Fruit fly (Drosophila melanogaster): ENCODE results near the gene fzr.
A peak's percentile ranks its signal among the peaks of the same experiment; 100 is the strongest.

fzr gene

dm6 chrX:4684444-4684924, 5.1 kb upstream of the fzr start (continued):
- peak; percentile 63 for TF ChIP-seq CG12299 (tag; optimal IDR thresholded peaks at IDR 0.05)
- TF ChIP-seq CG6254 (GFP tag; optimal IDR thresholded peaks at IDR 0.05) = peak; percentile 19
- peak; percentile 91 for TF ChIP-seq CG11247 (GFP tag; IDR thresholded peaks at IDR 0.05)
- peak; percentile 92 for TF ChIP-seq Atf6 (GFP tag; IDR thresholded peaks at IDR 0.05)
- peak; percentile 55 for TF ChIP-seq az2 (GFP tag; optimal IDR thresholded peaks at IDR 0.05)
- peak; percentile 62 for TF ChIP-seq Six4 (GFP tag; optimal IDR thresholded peaks at IDR 0.05)
- peak; percentile 73; the same call in 2 of the 3 replicates for TF ChIP-seq CG3726 (GFP tag; IDR thresholded peaks at IDR 0.05)
- peak; percentile 82 for TF ChIP-seq pb (GFP tag; optimal IDR thresholded peaks at IDR 0.05)
- peak; percentile 92 for TF ChIP-seq zfh2 (GFP tag; optimal IDR thresholded peaks at IDR 0.05)
- peak; percentile 54 for TF ChIP-seq Deaf1 (tag; optimal IDR thresholded peaks at IDR 0.05)
- peak; percentile 3 for TF ChIP-seq nau (GFP tag; optimal IDR thresholded peaks at IDR 0.05)
- TF ChIP-seq CG12769 (tag; optimal IDR thresholded peaks at IDR 0.05) = peak; percentile 95
- TF ChIP-seq MESR4 (GFP tag; optimal IDR thresholded peaks at IDR 0.05) = peak; percentile 84
- TF ChIP-seq kay (GFP tag; optimal IDR thresholded peaks at IDR 0.05) = peak; percentile 98
- peak; percentile 87 for TF ChIP-seq E2f1 (GFP tag; IDR thresholded peaks at IDR 0.05)
- TF ChIP-seq CG17385 (GFP tag; optimal IDR thresholded peaks at IDR 0.05) = peak; percentile 76
- peak; percentile 85 for TF ChIP-seq mirr (GFP tag; optimal IDR thresholded peaks at IDR 0.05)
- TF ChIP-seq crc (GFP tag; optimal IDR thresholded peaks at IDR 0.05) = peak; percentile 53
- TF ChIP-seq so (GFP tag; IDR thresholded peaks at IDR 0.05) = peak; percentile 84; the same call in 2 of the 3 replicates
- TF ChIP-seq gt (GFP tag; IDR thresholded peaks at IDR 0.05) = peak; percentile 67
- peak; percentile 85 for TF ChIP-seq bab2 (GFP tag; optimal IDR thresholded peaks at IDR 0.05)
- TF ChIP-seq CG8281 (tag; optimal IDR thresholded peaks at IDR 0.05) = peak; percentile 51
- TF ChIP-seq CG6272 (GFP tag; IDR thresholded peaks at IDR 0.05) = peak; percentile 82
- peak; percentile 92 for TF ChIP-seq CG32767 (GFP tag; IDR thresholded peaks at IDR 0.05)
- peak; percentile 82 for TF ChIP-seq CG11695 (GFP tag; IDR thresholded peaks at IDR 0.05)
- peak; percentile 84 for TF ChIP-seq CG2678 (tag; optimal IDR thresholded peaks at IDR 0.05)
- TF ChIP-seq CG8388 (GFP tag; optimal IDR thresholded peaks at IDR 0.05) = peak; percentile 46
- TF ChIP-seq CG10462 (GFP tag; optimal IDR thresholded peaks at IDR 0.05) = peak; percentile 60
- peak; percentile 81 to 83 for TF ChIP-seq Hr51 (GFP tag; optimal IDR thresholded peaks at IDR 0.05)
- peak; percentile 37 for TF ChIP-seq lbe (GFP tag; optimal IDR thresholded peaks at IDR 0.05)
- TF ChIP-seq Elba2 (GFP tag; optimal IDR thresholded peaks at IDR 0.05) = peak; percentile 89
- peak; percentile 82 for TF ChIP-seq fd3F (GFP tag; optimal IDR thresholded peaks at IDR 0.05)
- peak; percentile 75 for TF ChIP-seq CG11696 (GFP tag; IDR thresholded peaks at IDR 0.05)
- TF ChIP-seq Spps (tag; optimal IDR thresholded peaks at IDR 0.05) = peak; percentile 11
- no peak for TF ChIP-seq pan (optimal IDR thresholded peaks at IDR 0.05)
- TF ChIP-seq pan (GFP tag; optimal IDR thresholded peaks at IDR 0.05 in 1 of 2, IDR thresholded peaks at IDR 0.05 in 1 of 2) = peak in 1 of 2 experiments; percentile 93
- TF ChIP-seq CG8924 (tag; optimal IDR thresholded peaks at IDR 0.05) = peak; percentile 80
- TF ChIP-seq CG6683 (GFP tag; optimal IDR thresholded peaks at IDR 0.05) = peak; percentile 74
- TF ChIP-seq CG11560 (tag; IDR thresholded peaks at IDR 0.05) = peak; percentile 78
- TF ChIP-seq dpn (GFP tag; optimal IDR thresholded peaks at IDR 0.05) = peak; percentile 86 to 89
- peak; percentile 81 for TF ChIP-seq schlank (tag; optimal IDR thresholded peaks at IDR 0.05)
- peak; percentile 86 for TF ChIP-seq CG9817 (tag; optimal IDR thresholded peaks at IDR 0.05)
- TF ChIP-seq CG6765 (GFP tag; optimal IDR thresholded peaks at IDR 0.05) = peak; percentile 50
- TF ChIP-seq bcd (GFP tag; optimal IDR thresholded peaks at IDR 0.05) = peak; percentile 76
- TF ChIP-seq pros (GFP tag; optimal IDR thresholded peaks at IDR 0.05) = peak; percentile 83
- TF ChIP-seq CG14441 (GFP tag; IDR thresholded peaks at IDR 0.05) = peak; percentile 92
- peak; percentile 75 for TF ChIP-seq B-H1 (GFP tag; IDR thresholded peaks at IDR 0.05)
- peak in 1 of 3 experiments; percentile 33 for TF ChIP-seq lola (GFP tag; optimal IDR thresholded peaks at IDR 0.05)
- TF ChIP-seq CG14860 (GFP tag; IDR thresholded peaks at IDR 0.05; ENCODE audit: partially characterized antibody) = peak; percentile 65
- TF ChIP-seq CG18262 (tag; optimal IDR thresholded peaks at IDR 0.05) = peak; percentile 64
